Worm (Caenorhabditis elegans): ENCODE data around the gene F13D11.3.

ce11 chrX:5831827-5832226 is 26.1 kb upstream of the F13D11.3 start:
- no peak for TF ChIP-seq pes-1 (GFP tag; IDR thresholded peaks at IDR 0.05)
- no peak for TF ChIP-seq B0310.2 (tag; optimal IDR thresholded peaks at IDR 0.05)
- TF ChIP-seq ama-1 (optimal IDR thresholded peaks at IDR 0.05), result no peak
- TF ChIP-seq tra-4 (tag; optimal IDR thresholded peaks at IDR 0.05), result no peak
- TF ChIP-seq tbx-37 (GFP tag; conservative IDR thresholded peaks at IDR 0.05), result no peak
- TF ChIP-seq ceh-36 (tag; optimal IDR thresholded peaks at IDR 0.05), result no peak
- no peak for TF ChIP-seq sea-1 (GFP tag; conservative IDR thresholded peaks at IDR 0.05)
- TF ChIP-seq aly-1 (tag; optimal IDR thresholded peaks at IDR 0.05), result no peak
- no peak for TF ChIP-seq scrt-1 (GFP tag; IDR thresholded peaks at IDR 0.05)

All from whole organism, early embryonic.